Worm (Caenorhabditis elegans): Measurements from ENCODE around the gene col-164.

- TF ChIP-seq W03F9.2 (tag; optimal IDR thresholded peaks at IDR 0.05) (no peak), him-1 (tag; optimal IDR thresholded peaks at IDR 0.05) (no peak)
Measured at ce11 chrX:2046124-2046722, 47.0 kb upstream of the col-164 start, which contains the start of gene igcm-4.

Measured in whole organism, L4/young adult.